Worm (Caenorhabditis elegans) whole organism, L4 larva: Measurements from ENCODE around the gene wht-7.
A peak's percentile ranks its signal among the peaks of the same experiment; 100 is the strongest.

Experiments
- R02D3.7 ChIP-seq: fragments of 150-350 bp; sonication (generic microtip); optimal IDR thresholded peaks from 3 replicates; lab custom pipeline; 2014; ENCODE audit warnings: missing biosample characterization, missing genetic modification characterization
- dve-1 ChIP-seq: sonication (generic microtip); optimal IDR thresholded peaks from 2 replicates; lab custom pipeline; 2017; ENCODE audit warnings: antibody characterized with exemption, mild to moderate bottlenecking, missing genetic modification characterization, missing compliant biosample characterization; ENCODE audit not compliant: insufficient read depth
- jun-1 ChIP-seq: fragments of 150-350 bp; optimal IDR thresholded peaks from 2 replicates; lab custom pipeline; 2014; ENCODE audit warnings: missing biosample characterization, missing genetic modification reagents, missing genetic modification characterization
- nhr-237 ChIP-seq: sonication (generic microtip); optimal IDR thresholded peaks from 2 replicates; lab custom pipeline; 2017; ENCODE audit warnings: missing biosample characterization, missing genetic modification characterization

- no peak for TF ChIP-seq nhr-237 (tag; lab: Kevin White, UChicago)
- TF ChIP-seq jun-1 = no peak
- peak; percentile 70 for TF ChIP-seq dve-1 (tag; lab: Kevin White, UChicago)
- TF ChIP-seq R02D3.7 (tag; lab: Kevin White, UChicago) = no peak
Measured at ce11 chrIII:6179062-6179461, 29.7 kb upstream of the wht-7 start.
